Fruit fly (Drosophila melanogaster) whole organism, embryonic: ENCODE data around the gene Tyler.
A peak's percentile ranks its signal among the peaks of the same experiment; 100 is the strongest.

Experiments used
- Atf6 ChIP-seq: fragments of 200-800 bp; sonication (Bioruptor generic); IDR thresholded peaks from 2 replicates; pipeline ENCODE4 v1.3.6; 2022; ENCODE audit warnings: missing biosample characterization, missing genetic modification characterization
- CG10267 ChIP-seq: fragments of 200-800 bp; sonication (Bioruptor generic); optimal IDR thresholded peaks from 2 replicates; lab custom pipeline; 2018; ENCODE audit warnings: missing biosample characterization, mild to moderate bottlenecking, missing genetic modification characterization, moderate library complexity
- CG12299 ChIP-seq: fragments of 200-800 bp; sonication (Bioruptor generic); optimal IDR thresholded peaks from 2 replicates; lab custom pipeline; 2018; ENCODE audit warnings: missing biosample characterization, mild to moderate bottlenecking, missing genetic modification characterization
- CG12659 ChIP-seq: fragments of 200-800 bp; sonication (Bioruptor generic); optimal IDR thresholded peaks from 3 replicates; lab custom pipeline; 2017; ENCODE audit warnings: mild to moderate bottlenecking, missing biosample characterization, missing genetic modification reagents, missing genetic modification characterization
- CG12769 ChIP-seq: fragments of 200-800 bp; sonication (Bioruptor generic); optimal IDR thresholded peaks from 2 replicates; lab custom pipeline; 2019; ENCODE audit warnings: missing biosample characterization, mild to moderate bottlenecking, missing genetic modification characterization, moderate library complexity
- CG14014 ChIP-seq: fragments of 200-800 bp; sonication (Bioruptor generic); IDR thresholded peaks from 2 replicates; pipeline ENCODE4 v1.3.6; 2022; ENCODE audit warnings: missing biosample characterization, missing genetic modification characterization
- CG17359 ChIP-seq: fragments of 200-800 bp; sonication (Bioruptor generic); optimal IDR thresholded peaks from 3 replicates; lab custom pipeline; 2018; ENCODE audit warnings: missing biosample characterization, mild to moderate bottlenecking, missing genetic modification characterization, moderate library complexity
- CG17912 ChIP-seq: fragments of 200-800 bp; sonication (Bioruptor generic); optimal IDR thresholded peaks from 2 replicates; lab custom pipeline; 2018; ENCODE audit warnings: missing biosample characterization, mild to moderate bottlenecking, missing genetic modification characterization
- CG18599 ChIP-seq: fragments of 200-800 bp; sonication (Bioruptor generic); optimal IDR thresholded peaks from 3 replicates; lab custom pipeline; 2017; ENCODE audit warnings: missing biosample characterization, missing genetic modification characterization, mild to moderate bottlenecking, moderate library complexity, missing genetic modification reagents
- CG30403 ChIP-seq: fragments of 200-800 bp; sonication (Bioruptor generic); optimal IDR thresholded peaks from 3 replicates; lab custom pipeline; 2016; ENCODE audit warnings: missing biosample characterization, missing genetic modification characterization
- CG42726 ChIP-seq: fragments of 200-800 bp; sonication (Bioruptor generic); IDR thresholded peaks from 2 replicates; pipeline ENCODE4 v1.3.6; 2022; ENCODE audit warnings: missing biosample characterization, missing genetic modification characterization; ENCODE audit not compliant: partially characterized antibody
- CG6689 ChIP-seq: fragments of 200-800 bp; sonication (Bioruptor generic); IDR thresholded peaks from 2 replicates; pipeline ENCODE4 v1.3.6; 2022; ENCODE audit warnings: missing biosample characterization, missing genetic modification characterization
- CG8765 ChIP-seq: fragments of 200-800 bp; sonication (Bioruptor generic); IDR thresholded peaks from 2 replicates; pipeline ENCODE4 v1.3.6; 2022; ENCODE audit warnings: missing biosample characterization, missing genetic modification characterization
- CG8944 ChIP-seq: fragments of 200-800 bp; sonication (Bioruptor generic); optimal IDR thresholded peaks from 3 replicates; lab custom pipeline; 2016; ENCODE audit warnings: missing biosample characterization, missing genetic modification characterization
- CG9609 ChIP-seq: fragments of 200-800 bp; sonication (Bioruptor generic); optimal IDR thresholded peaks from 3 replicates; lab custom pipeline; 2016; ENCODE audit warnings: missing biosample characterization, missing genetic modification characterization
- Doc2 ChIP-seq: fragments of 200-800 bp; sonication (Bioruptor generic); IDR thresholded peaks from 2 replicates; pipeline ENCODE4 v1.3.6; 2022; ENCODE audit warnings: missing biosample characterization, missing genetic modification characterization
- Drgx ChIP-seq: fragments of 200-800 bp; sonication (Bioruptor generic); IDR thresholded peaks from 2 replicates; pipeline ENCODE4 v1.3.6; 2022; ENCODE audit warnings: missing biosample characterization, missing genetic modification characterization
- Gsc ChIP-seq: fragments of 200-800 bp; sonication (Bioruptor generic); IDR thresholded peaks from 2 replicates; pipeline ENCODE4 v1.3.6; 2022; ENCODE audit warnings: missing biosample characterization, missing genetic modification characterization
- HLH3B ChIP-seq: fragments of 200-800 bp; sonication (Bioruptor generic); IDR thresholded peaks from 2 replicates; pipeline ENCODE4 v1.3.6; 2022; ENCODE audit warnings: missing biosample characterization, missing genetic modification characterization
- Hsf ChIP-seq: fragments of 200-800 bp; sonication (Bioruptor generic); optimal IDR thresholded peaks from 3 replicates; lab custom pipeline; 2016; ENCODE audit warnings: missing biosample characterization, missing genetic modification characterization
- NfI ChIP-seq: fragments of 200-800 bp; sonication (Bioruptor generic); optimal IDR thresholded peaks from 3 replicates; lab custom pipeline; 2018; ENCODE audit warnings: missing biosample characterization, mild to moderate bottlenecking, missing genetic modification characterization, moderate library complexity
- Scr ChIP-seq: fragments of 200-800 bp; sonication (Bioruptor generic); IDR thresholded peaks from 2 replicates; pipeline ENCODE4 v1.3.6; 2022; ENCODE audit warnings: missing biosample characterization, missing genetic modification characterization; ENCODE audit not compliant: partially characterized antibody
- Sox102F ChIP-seq: fragments of 200-800 bp; sonication (Bioruptor generic); optimal IDR thresholded peaks from 2 replicates; lab custom pipeline; 2018; ENCODE audit warnings: missing biosample characterization, mild to moderate bottlenecking, missing genetic modification characterization, moderate library complexity
- Sry-δ ChIP-seq: fragments of 200-800 bp; sonication (Bioruptor generic); optimal IDR thresholded peaks from 2 replicates; lab custom pipeline; 2016; ENCODE audit warnings: missing biosample characterization, missing genetic modification characterization
- aop ChIP-seq: fragments of 200-800 bp; sonication (Bioruptor generic); IDR thresholded peaks from 2 replicates; pipeline ENCODE4 v1.3.6; 2022; ENCODE audit warnings: missing biosample characterization, missing genetic modification characterization
- crc ChIP-seq: fragments of 200-800 bp; sonication (Bioruptor generic); optimal IDR thresholded peaks from 2 replicates; lab custom pipeline; 2016; ENCODE audit warnings: missing biosample characterization, missing genetic modification characterization
- dati ChIP-seq: fragments of 200-800 bp; sonication (Bioruptor generic); IDR thresholded peaks from 2 replicates; pipeline ENCODE4 v1.3.6; 2022; ENCODE audit warnings: missing biosample characterization, missing genetic modification characterization
- dysf ChIP-seq: fragments of 200-800 bp; sonication (Bioruptor generic); IDR thresholded peaks from 3 replicates; pipeline ENCODE4 v1.3.6; 2022; ENCODE audit warnings: missing biosample characterization, missing genetic modification characterization
- ewg ChIP-seq: fragments of 200-800 bp; sonication (Bioruptor generic); optimal IDR thresholded peaks from 3 replicates; lab custom pipeline; 2017; ENCODE audit warnings: mild to moderate bottlenecking, missing biosample characterization, missing genetic modification reagents, missing genetic modification characterization
- eyg ChIP-seq: fragments of 200-800 bp; sonication (Bioruptor generic); optimal IDR thresholded peaks from 3 replicates; lab custom pipeline; 2016; ENCODE audit warnings: missing biosample characterization, missing genetic modification characterization
- grn ChIP-seq: fragments of 200-800 bp; sonication (Bioruptor generic); optimal IDR thresholded peaks from 3 replicates; lab custom pipeline; 2017; ENCODE audit warnings: missing biosample characterization, missing genetic modification characterization
- ham ChIP-seq: fragments of 200-800 bp; sonication (Bioruptor generic); IDR thresholded peaks from 2 replicates; pipeline ENCODE4 v1.3.6; 2022; ENCODE audit warnings: missing biosample characterization, missing genetic modification characterization
- hbn ChIP-seq: fragments of 200-800 bp; sonication (Bioruptor generic); IDR thresholded peaks from 2 replicates; pipeline ENCODE4 v1.3.6; 2022; ENCODE audit warnings: missing biosample characterization, missing genetic modification characterization; ENCODE audit not compliant: partially characterized antibody
- ind ChIP-seq: fragments of 200-800 bp; sonication (Bioruptor generic); optimal IDR thresholded peaks from 3 replicates; lab custom pipeline; 2016; ENCODE audit warnings: missing biosample characterization, missing genetic modification characterization
- kni ChIP-seq: fragments of 200-800 bp; sonication (Bioruptor generic); optimal IDR thresholded peaks from 3 replicates; lab custom pipeline; 2017; ENCODE audit warnings: mild to moderate bottlenecking, missing biosample characterization, missing genetic modification reagents, missing genetic modification characterization
- nerfin-1 ChIP-seq: fragments of 200-800 bp; sonication (Bioruptor generic); optimal IDR thresholded peaks from 3 replicates; lab custom pipeline; 2019; ENCODE audit warnings: missing biosample characterization, mild to moderate bottlenecking, missing genetic modification characterization, moderate library complexity
- nerfin-2 ChIP-seq: fragments of 200-800 bp; sonication (Bioruptor generic); IDR thresholded peaks from 2 replicates; pipeline ENCODE4 v1.3.6; 2022; ENCODE audit warnings: missing biosample characterization, missing genetic modification characterization; ENCODE audit not compliant: partially characterized antibody
- p53 ChIP-seq: fragments of 200-800 bp; sonication (Bioruptor generic); optimal IDR thresholded peaks from 2 replicates; lab custom pipeline; 2016; ENCODE audit warnings: missing biosample characterization, missing genetic modification characterization
- pan ChIP-seq, 4 experiments: fragments of >200 bp in 3 of 4; fragments of 200-800 bp in 1 of 4; sonication (Bioruptor generic) in 1 of 4; optimal IDR thresholded peaks in 3 of 4; IDR thresholded peaks in 1 of 4; 2 replicates each; pipeline versions ENCODE4 v1.3.6 to Lab custom; 2017 to 2022; ENCODE audit warnings: missing biosample characterization in 2 of 4, missing genetic modification characterization in 2 of 4, mixed read lengths in 1 of 4
- peb ChIP-seq: fragments of 200-800 bp; sonication (Bioruptor generic); IDR thresholded peaks from 2 replicates; pipeline ENCODE4 v1.3.6; 2022; ENCODE audit warnings: missing biosample characterization, missing genetic modification characterization
- pho ChIP-seq: fragments of 200-800 bp; sonication (Bioruptor generic); optimal IDR thresholded peaks from 2 replicates; lab custom pipeline; 2016; ENCODE audit warnings: missing biosample characterization, missing genetic modification characterization
- pnt ChIP-seq: fragments of 200-800 bp; sonication (Bioruptor generic); optimal IDR thresholded peaks from 3 replicates; lab custom pipeline; 2016; ENCODE audit warnings: missing biosample characterization, missing genetic modification characterization
- pum ChIP-seq: fragments of 200-800 bp; sonication (Bioruptor generic); optimal IDR thresholded peaks from 2 replicates; lab custom pipeline; 2016; ENCODE audit warnings: missing biosample characterization, missing genetic modification characterization
- rib ChIP-seq: fragments of 200-800 bp; sonication (Bioruptor generic); IDR thresholded peaks from 2 replicates; pipeline ENCODE4 v1.3.6; 2022; ENCODE audit warnings: missing biosample characterization, missing genetic modification characterization
- row ChIP-seq: fragments of 200-800 bp; sonication (Bioruptor generic); IDR thresholded peaks from 3 replicates; pipeline ENCODE4 v1.3.6; 2022; ENCODE audit warnings: missing biosample characterization, missing genetic modification characterization
- salm ChIP-seq: fragments of 200-800 bp; sonication (Bioruptor generic); optimal IDR thresholded peaks from 2 replicates; lab custom pipeline; 2018; ENCODE audit warnings: missing biosample characterization, mild to moderate bottlenecking, missing genetic modification characterization
- scrt ChIP-seq: fragments of 200-800 bp; sonication (Bioruptor generic); optimal IDR thresholded peaks from 2 replicates; lab custom pipeline; 2018; ENCODE audit warnings: missing biosample characterization, mild to moderate bottlenecking, missing genetic modification characterization, moderate library complexity
- sisA ChIP-seq: fragments of 200-800 bp; sonication (Bioruptor generic); IDR thresholded peaks from 2 replicates; pipeline ENCODE4 v1.3.6; 2022; ENCODE audit warnings: missing biosample characterization, missing genetic modification characterization
- slp2 ChIP-seq: fragments of 200-800 bp; sonication (Bioruptor generic); optimal IDR thresholded peaks from 2 replicates; lab custom pipeline; 2016; ENCODE audit warnings: missing biosample characterization, missing genetic modification characterization
- ttk ChIP-seq: fragments of 200-800 bp; sonication (Bioruptor generic); IDR thresholded peaks from 2 replicates; pipeline ENCODE4 v2.1.2; 2022; ENCODE audit warnings: missing biosample characterization, missing genetic modification characterization

Gene Tyler

DNA sequence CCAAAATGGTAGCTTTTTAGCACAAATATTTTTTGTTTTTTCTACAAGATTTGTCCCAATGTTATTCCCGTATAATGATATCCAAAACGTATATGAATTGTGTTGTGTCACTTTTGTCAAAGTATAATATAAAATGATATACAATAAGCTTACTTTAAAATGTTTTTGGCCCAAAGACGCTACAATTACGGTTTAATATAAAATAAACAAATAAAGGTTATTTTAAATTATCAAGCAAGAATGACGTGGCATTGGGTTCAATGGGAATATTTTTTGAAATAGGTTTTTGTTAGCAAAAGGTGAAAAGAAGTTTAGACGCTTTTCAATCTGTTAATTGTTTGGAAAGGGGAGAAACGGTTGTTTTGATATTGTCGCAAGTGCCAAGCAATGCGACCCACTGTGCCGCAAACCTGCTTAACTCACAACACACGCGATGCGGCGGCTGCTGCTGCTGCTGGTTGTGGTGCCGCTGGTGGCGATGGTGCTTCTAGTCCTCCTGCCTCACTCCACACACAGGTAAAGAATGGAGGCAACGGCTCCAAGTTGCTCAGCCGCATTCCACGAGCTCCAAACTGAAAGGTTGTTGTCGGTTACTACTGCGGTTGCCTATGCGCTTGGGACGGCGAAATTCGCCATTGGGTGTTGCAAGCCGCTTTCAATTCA, 52.0 kb downstream of the Tyler start (continued):
- no peak for TF ChIP-seq dati
- no peak for TF ChIP-seq Gsc (GFP tag; lab: Robert Waterston, UW)
- no peak for TF ChIP-seq CG12769 (tag; lab: Kevin White, UChicago)
- no peak for TF ChIP-seq CG17912 (GFP tag; lab: Kevin White, UChicago)
- TF ChIP-seq hbn (GFP tag; lab: Robert Waterston, UW): no peak
- TF ChIP-seq CG9609 (GFP tag; lab: Kevin White, UChicago): no peak
- no peak for TF ChIP-seq Scr
- TF ChIP-seq CG18599: peak; percentile 52
- TF ChIP-seq Drgx (GFP tag; lab: Robert Waterston, UW): no peak
- no peak for TF ChIP-seq aop (GFP tag; lab: Robert Waterston, UW)
- TF ChIP-seq nerfin-1: peak; percentile 44
- TF ChIP-seq nerfin-2 (GFP tag; lab: Robert Waterston, UW): no peak
- no peak for TF ChIP-seq rib
- no peak for TF ChIP-seq CG12299 (tag; lab: Kevin White, UChicago)
- peak; percentile 34 for TF ChIP-seq Hsf (GFP tag; lab: Kevin White, UChicago)
- no peak for TF ChIP-seq crc (GFP tag; lab: Kevin White, UChicago)
- TF ChIP-seq CG8765 (GFP tag; lab: Robert Waterston, UW): no peak
- peak; percentile 31 for TF ChIP-seq pum (GFP tag; lab: Kevin White, UChicago)
- no peak for TF ChIP-seq Sox102F
- TF ChIP-seq CG42726: no peak
- peak; percentile 37 for TF ChIP-seq CG10267 (tag; lab: Kevin White, UChicago)
- TF ChIP-seq CG12659 (GFP tag; lab: Kevin White, UChicago): peak; percentile 67
- no peak for TF ChIP-seq salm (tag; lab: Kevin White, UChicago)
- no peak for TF ChIP-seq slp2 (GFP tag; lab: Kevin White, UChicago)
- no peak for TF ChIP-seq HLH3B (GFP tag; lab: Robert Waterston, UW)
- no peak for TF ChIP-seq pnt (GFP tag; lab: Kevin White, UChicago)
- TF ChIP-seq Atf6 (GFP tag; lab: Robert Waterston, UW): no peak
- TF ChIP-seq CG14014 (GFP tag; lab: Robert Waterston, UW): no peak; the same call in 1 of the 2 replicates
- TF ChIP-seq Sry-δ (GFP tag; lab: Kevin White, UChicago): no peak
- peak; percentile 35 for TF ChIP-seq CG17359 (tag; lab: Kevin White, UChicago)
- no peak for TF ChIP-seq sisA (GFP tag; lab: Robert Waterston, UW)
- peak; percentile 72 for TF ChIP-seq CG30403 (GFP tag; lab: Kevin White, UChicago)
- TF ChIP-seq ttk (GFP tag; lab: Robert Waterston, UW): no peak
- no peak for TF ChIP-seq scrt
- peak; percentile 50 for TF ChIP-seq kni (GFP tag; lab: Kevin White, UChicago)
- TF ChIP-seq ind (GFP tag; lab: Kevin White, UChicago): peak; percentile 37
- TF ChIP-seq peb: no peak
- TF ChIP-seq grn: no peak
- TF ChIP-seq ham: no peak
- no peak for TF ChIP-seq p53 (GFP tag; lab: Kevin White, UChicago)
- TF ChIP-seq row (GFP tag; lab: Robert Waterston, UW): peak; percentile 71
- peak; percentile 37; the same call in 1 of the 3 replicates for TF ChIP-seq dysf (GFP tag; lab: Robert Waterston, UW)
- TF ChIP-seq ewg (GFP tag; lab: Kevin White, UChicago): peak; percentile 19
- TF ChIP-seq pho (GFP tag; lab: Kevin White, UChicago): no peak
- TF ChIP-seq eyg (GFP tag; lab: Kevin White, UChicago): no peak
- no peak for TF ChIP-seq CG8944 (GFP tag; lab: Kevin White, UChicago)
- TF ChIP-seq NfI (GFP tag; lab: Kevin White, UChicago): peak; percentile 37
- peak; percentile 29; the same call in 1 of the 2 replicates for TF ChIP-seq CG6689 (GFP tag; lab: Robert Waterston, UW)
- no peak for TF ChIP-seq Doc2 (GFP tag; lab: Robert Waterston, UW)
- TF ChIP-seq pan (optimal IDR thresholded peaks at IDR 0.05; lab: Kevin White, UChicago): no peak
- TF ChIP-seq pan (GFP tag; optimal IDR thresholded peaks at IDR 0.05 in 1 of 2, IDR thresholded peaks at IDR 0.05 in 1 of 2): peak in 1 of 2 experiments; percentile 35
